Fruit fly (Drosophila melanogaster) whole organism, embryonic: Measurements from ENCODE around the gene CycC.

ENCODE experiments used
- Atf6 ChIP-seq: fragments of 200-800 bp; sonication (Bioruptor generic); IDR thresholded peaks from 2 replicates; pipeline ENCODE4 v1.3.6; 2022; ENCODE audit warnings: missing biosample characterization, missing genetic modification characterization
- CG10543 ChIP-seq: fragments of 200-800 bp; sonication (Bioruptor generic); optimal IDR thresholded peaks from 3 replicates; lab custom pipeline; 2017; ENCODE audit warnings: missing biosample characterization, mild to moderate bottlenecking, missing genetic modification characterization, moderate library complexity
- CG11560 ChIP-seq: fragments of 200-800 bp; sonication (Bioruptor generic); IDR thresholded peaks from 3 replicates; pipeline ENCODE4 v1.3.6; 2022; ENCODE audit warnings: missing biosample characterization, missing genetic modification characterization
- CG12104 ChIP-seq: fragments of 200-800 bp; sonication (Bioruptor generic); optimal IDR thresholded peaks from 3 replicates; lab custom pipeline; 2016; ENCODE audit warnings: missing biosample characterization, missing genetic modification characterization
- CG12236 ChIP-seq: fragments of 200-800 bp; sonication (Bioruptor generic); optimal IDR thresholded peaks from 2 replicates; lab custom pipeline; 2016; ENCODE audit warnings: missing biosample characterization, missing genetic modification characterization
- CG13894 ChIP-seq: fragments of 200-800 bp; sonication (Bioruptor generic); optimal IDR thresholded peaks from 3 replicates; lab custom pipeline; 2018; ENCODE audit warnings: missing biosample characterization, mild to moderate bottlenecking, missing genetic modification characterization, moderate library complexity
- CG15269 ChIP-seq: fragments of 200-800 bp; sonication (Bioruptor generic); optimal IDR thresholded peaks from 2 replicates; lab custom pipeline; 2018; ENCODE audit warnings: missing biosample characterization, mild to moderate bottlenecking, missing genetic modification characterization, moderate library complexity
- CG15601 ChIP-seq: fragments of 200-800 bp; sonication (Bioruptor generic); optimal IDR thresholded peaks from 3 replicates; lab custom pipeline; 2019; ENCODE audit warnings: missing biosample characterization, mild to moderate bottlenecking, missing genetic modification characterization, moderate library complexity
- CG1603 ChIP-seq: fragments of 200-800 bp; sonication (Bioruptor generic); optimal IDR thresholded peaks from 2 replicates; lab custom pipeline; 2019; ENCODE audit warnings: missing biosample characterization, mild to moderate bottlenecking, missing genetic modification characterization, moderate library complexity
- CG16815 ChIP-seq: fragments of 200-800 bp; sonication (Bioruptor generic); optimal IDR thresholded peaks from 3 replicates; lab custom pipeline; 2017; ENCODE audit warnings: missing biosample characterization, mild to moderate bottlenecking, missing genetic modification characterization
- CG17186 ChIP-seq: fragments of 200-800 bp; sonication (Bioruptor generic); optimal IDR thresholded peaks from 3 replicates; lab custom pipeline; 2017; ENCODE audit warnings: missing biosample characterization, missing genetic modification reagents, missing genetic modification characterization
- CG17328 ChIP-seq: fragments of 200-800 bp; sonication (Bioruptor generic); IDR thresholded peaks from 2 replicates; pipeline ENCODE4 v1.3.6; 2022; ENCODE audit warnings: missing biosample characterization, missing genetic modification characterization
- CG2712 ChIP-seq: fragments of 200-800 bp; optimal IDR thresholded peaks from 3 replicates; lab custom pipeline; 2019; ENCODE audit warnings: missing biosample characterization, mild to moderate bottlenecking, missing genetic modification characterization, moderate library complexity
- CG3065 ChIP-seq: fragments of 200-800 bp; sonication (Bioruptor generic); optimal IDR thresholded peaks from 2 replicates; lab custom pipeline; 2016; ENCODE audit warnings: missing biosample characterization, missing genetic modification characterization
- CG32767 ChIP-seq: fragments of 200-800 bp; sonication (Bioruptor generic); IDR thresholded peaks from 2 replicates; pipeline ENCODE4 v1.3.6; 2022; ENCODE audit warnings: missing biosample characterization, missing genetic modification characterization
- CG3847 ChIP-seq: fragments of 200-800 bp; sonication (Bioruptor generic); IDR thresholded peaks from 2 replicates; pipeline ENCODE4 v1.3.6; 2022; ENCODE audit warnings: missing biosample characterization, missing genetic modification characterization
- CG3995 ChIP-seq: fragments of 200-800 bp; sonication (Bioruptor generic); optimal IDR thresholded peaks from 3 replicates; lab custom pipeline; 2016; ENCODE audit warnings: missing biosample characterization, missing genetic modification characterization
- CG4328 ChIP-seq: fragments of 200-800 bp; sonication (Bioruptor generic); optimal IDR thresholded peaks from 3 replicates; lab custom pipeline; 2017; ENCODE audit warnings: missing biosample characterization, missing genetic modification reagents, missing genetic modification characterization
- CG4360 ChIP-seq: fragments of 200-800 bp; sonication (Bioruptor generic); IDR thresholded peaks from 2 replicates; pipeline ENCODE4 v1.3.6; 2022; ENCODE audit warnings: missing biosample characterization, missing genetic modification characterization
- CG4617 ChIP-seq: fragments of 200-800 bp; sonication (Bioruptor generic); optimal IDR thresholded peaks from 3 replicates; lab custom pipeline; 2016; ENCODE audit warnings: missing biosample characterization, missing genetic modification characterization, borderline replicate concordance
- CG4854 ChIP-seq: fragments of 200-800 bp; sonication (Bioruptor generic); optimal IDR thresholded peaks from 2 replicates; lab custom pipeline; 2016; ENCODE audit warnings: missing biosample characterization, missing genetic modification characterization, inconsistent platforms
- CG5245 ChIP-seq: fragments of 200-800 bp; sonication (Bioruptor generic); optimal IDR thresholded peaks from 3 replicates; lab custom pipeline; 2016; ENCODE audit warnings: missing biosample characterization, missing genetic modification characterization
- CG7357 ChIP-seq: fragments of 200-800 bp; sonication (Bioruptor generic); IDR thresholded peaks from 3 replicates; pipeline ENCODE4 v1.3.6; 2022; ENCODE audit warnings: missing biosample characterization, missing genetic modification characterization
- CG9932 ChIP-seq: fragments of 200-800 bp; sonication (Bioruptor generic); IDR thresholded peaks from 2 replicates; pipeline ENCODE4 v1.3.6; 2022; ENCODE audit warnings: missing biosample characterization, missing genetic modification characterization
- CHES-1-like ChIP-seq: fragments of 200-800 bp; sonication (Bioruptor generic); optimal IDR thresholded peaks from 2 replicates; lab custom pipeline; 2016; ENCODE audit warnings: missing biosample characterization, missing genetic modification characterization
- D19B ChIP-seq: fragments of 200-800 bp; sonication (Bioruptor generic); optimal IDR thresholded peaks from 2 replicates; lab custom pipeline; 2017; ENCODE audit warnings: missing biosample characterization, mild to moderate bottlenecking, missing genetic modification characterization
- Dbx ChIP-seq: fragments of 200-800 bp; sonication (Bioruptor generic); IDR thresholded peaks from 3 replicates; pipeline ENCODE4 v1.3.6; 2022; ENCODE audit warnings: missing biosample characterization, missing genetic modification characterization
- Dp ChIP-seq: fragments of 200-800 bp; sonication (Bioruptor generic); optimal IDR thresholded peaks from 2 replicates; lab custom pipeline; 2018; ENCODE audit warnings: missing biosample characterization, mild to moderate bottlenecking, missing genetic modification characterization, moderate library complexity
- Drgx ChIP-seq: fragments of 200-800 bp; sonication (Bioruptor generic); IDR thresholded peaks from 2 replicates; pipeline ENCODE4 v1.3.6; 2022; ENCODE audit warnings: missing biosample characterization, missing genetic modification characterization
- Elba2 ChIP-seq: fragments of 200-800 bp; sonication (Bioruptor generic); optimal IDR thresholded peaks from 3 replicates; lab custom pipeline; 2016; ENCODE audit warnings: missing biosample characterization, missing genetic modification characterization
- GATAe ChIP-seq: fragments of 200-800 bp; sonication (Bioruptor generic); conservative IDR thresholded peaks from 2 replicates; pipeline ENCODE4 v1.3.6; 2022; ENCODE audit warnings: missing biosample characterization, missing genetic modification characterization
- Hmx ChIP-seq: fragments of 200-800 bp; sonication (Bioruptor generic); optimal IDR thresholded peaks from 2 replicates; lab custom pipeline; 2016; ENCODE audit warnings: missing biosample characterization, missing genetic modification characterization
- Hsf ChIP-seq: fragments of 200-800 bp; sonication (Bioruptor generic); optimal IDR thresholded peaks from 3 replicates; lab custom pipeline; 2016; ENCODE audit warnings: missing biosample characterization, missing genetic modification characterization
- Neu2 ChIP-seq: fragments of 200-800 bp; sonication (Bioruptor generic); optimal IDR thresholded peaks from 3 replicates; lab custom pipeline; 2016; ENCODE audit warnings: missing biosample characterization, missing genetic modification characterization, borderline replicate concordance
- Nf-YC ChIP-seq: fragments of 200-800 bp; optimal IDR thresholded peaks from 3 replicates; lab custom pipeline; 2019; ENCODE audit warnings: missing biosample characterization, mild to moderate bottlenecking, missing genetic modification characterization, moderate library complexity
- Oli ChIP-seq: fragments of 200-800 bp; sonication (Bioruptor generic); optimal IDR thresholded peaks from 2 replicates; lab custom pipeline; 2018; ENCODE audit warnings: missing biosample characterization, mild to moderate bottlenecking, missing genetic modification characterization, moderate library complexity
- Sry-δ ChIP-seq: fragments of 200-800 bp; sonication (Bioruptor generic); optimal IDR thresholded peaks from 2 replicates; lab custom pipeline; 2016; ENCODE audit warnings: missing biosample characterization, missing genetic modification characterization
- Trl ChIP-seq, 3 experiments: fragments of >200 bp in 2 of 3; fragments of 200-800 bp in 1 of 3; sonication (Bioruptor generic) in 1 of 3; optimal IDR thresholded peaks; 2 replicates in 1 of 3; 3 replicates in 2 of 3; lab custom pipeline; 2016 to 2017; ENCODE audit warnings: missing biosample characterization in 1 of 3, missing genetic modification characterization in 1 of 3
- az2 ChIP-seq: fragments of 200-800 bp; sonication (Bioruptor generic); optimal IDR thresholded peaks from 3 replicates; lab custom pipeline; 2016; ENCODE audit warnings: missing biosample characterization, missing genetic modification characterization
- dysf ChIP-seq: fragments of 200-800 bp; sonication (Bioruptor generic); IDR thresholded peaks from 3 replicates; pipeline ENCODE4 v1.3.6; 2022; ENCODE audit warnings: missing biosample characterization, missing genetic modification characterization
- ind ChIP-seq: fragments of 200-800 bp; sonication (Bioruptor generic); optimal IDR thresholded peaks from 3 replicates; lab custom pipeline; 2016; ENCODE audit warnings: missing biosample characterization, missing genetic modification characterization
- mirr ChIP-seq: fragments of 200-800 bp; sonication (Bioruptor generic); optimal IDR thresholded peaks from 3 replicates; lab custom pipeline; 2018; ENCODE audit warnings: missing biosample characterization, mild to moderate bottlenecking, missing genetic modification characterization
- nau ChIP-seq: fragments of 200-800 bp; sonication (Bioruptor generic); optimal IDR thresholded peaks from 3 replicates; lab custom pipeline; 2017; ENCODE audit warnings: missing biosample characterization, mild to moderate bottlenecking, missing genetic modification characterization, missing genetic modification reagents
- pb ChIP-seq: fragments of 200-800 bp; sonication (Bioruptor generic); optimal IDR thresholded peaks from 3 replicates; lab custom pipeline; 2016; ENCODE audit warnings: missing biosample characterization, missing genetic modification characterization
- pita ChIP-seq: fragments of 200-800 bp; sonication (Bioruptor generic); optimal IDR thresholded peaks from 2 replicates; lab custom pipeline; 2017; ENCODE audit warnings: missing biosample characterization, mild to moderate bottlenecking, missing genetic modification characterization
- ranshi ChIP-seq: fragments of 200-800 bp; sonication (Bioruptor generic); IDR thresholded peaks from 2 replicates; pipeline ENCODE4 v1.3.6; 2022; ENCODE audit warnings: missing biosample characterization, missing genetic modification characterization
- sima ChIP-seq: fragments of 200-800 bp; sonication (Bioruptor generic); optimal IDR thresholded peaks from 2 replicates; lab custom pipeline; 2016; ENCODE audit warnings: missing biosample characterization, missing genetic modification characterization
- twi ChIP-seq: fragments of 200-800 bp; optimal IDR thresholded peaks from 2 replicates; lab custom pipeline; 2019; ENCODE audit warnings: missing biosample characterization, mild to moderate bottlenecking, missing genetic modification characterization, moderate library complexity
- unc-4 ChIP-seq: fragments of 200-800 bp; sonication (Bioruptor generic); IDR thresholded peaks from 2 replicates; pipeline ENCODE4 v1.3.6; 2022; ENCODE audit warnings: missing biosample characterization, missing genetic modification characterization; ENCODE audit not compliant: partially characterized antibody
- unpg ChIP-seq: fragments of 200-800 bp; sonication (Bioruptor generic); optimal IDR thresholded peaks from 3 replicates; lab custom pipeline; 2018; ENCODE audit warnings: missing biosample characterization, mild to moderate bottlenecking, missing genetic modification characterization, moderate library complexity

CycC gene

DNA sequence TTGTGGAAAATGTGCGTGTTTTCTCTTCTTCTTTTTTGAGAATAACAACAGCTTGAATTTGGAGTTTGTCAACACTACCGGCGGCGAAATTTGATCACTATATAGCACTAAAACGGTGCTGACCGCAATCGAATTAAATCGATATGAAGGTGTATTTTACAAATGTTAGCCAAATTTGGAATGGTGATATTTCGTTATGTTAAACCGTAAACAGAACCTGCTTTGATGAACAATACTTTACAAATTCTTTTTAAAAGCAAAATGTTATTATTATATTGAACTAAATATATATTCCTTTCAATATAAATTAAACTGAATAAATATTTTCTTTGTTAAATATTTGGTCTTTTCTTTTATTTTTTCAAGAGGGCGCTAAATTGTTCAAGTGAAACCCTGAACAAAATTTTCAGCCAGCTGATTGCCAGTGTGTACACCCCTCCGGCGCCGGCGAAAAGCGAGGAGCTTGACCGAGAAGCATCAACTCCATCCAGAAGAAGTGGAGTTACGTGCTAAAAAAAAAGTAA is 3.9 kb downstream of the CycC start, which contains the start of the genes Rrp6, CG33331 and CG33332:
Rrp6 (minus strand) TSS at position 236 of the 524 bp plus-strand sequence.
CG33331 (plus strand) TSS at position 446 of the 524 bp plus-strand sequence.
CG33332 (plus strand) TSS at position 446 of the 524 bp plus-strand sequence.
- TF ChIP-seq Dbx (GFP tag; lab: Robert Waterston, UW) (peak; percentile 68), twi (peak; percentile 61), D19B (GFP tag; lab: Kevin White, UChicago) (peak; percentile 31), CG17328 (GFP tag; lab: Robert Waterston, UW) (peak; percentile 29; the same call in 1 of the 2 replicates), mirr (GFP tag; lab: Kevin White, UChicago) (peak; percentile 20), CG3995 (GFP tag; lab: Kevin White, UChicago) (peak; percentile 65), ranshi (peak; percentile 43; the same call in 1 of the 2 replicates), CG16815 (peak; percentile 54), pita (GFP tag; lab: Kevin White, UChicago) (no peak), ind (GFP tag; lab: Kevin White, UChicago) (peak; percentile 83), Hsf (GFP tag; lab: Kevin White, UChicago) (peak; percentile 66), Hmx (no peak), Neu2 (GFP tag; lab: Kevin White, UChicago) (no peak), CG7357 (GFP tag; lab: Robert Waterston, UW) (no peak), CG13894 (peak; percentile 66), az2 (GFP tag; lab: Kevin White, UChicago) (peak; percentile 60), Atf6 (GFP tag; lab: Robert Waterston, UW) (peak; percentile 76), Trl (optimal IDR thresholded peaks at IDR 0.05; lab: Kevin White, UChicago) (no peak), Trl (GFP tag; optimal IDR thresholded peaks at IDR 0.05; lab: Kevin White, UChicago) (peak; percentile 68), unc-4 (GFP tag; lab: Robert Waterston, UW) (peak; percentile 49), Drgx (GFP tag; lab: Robert Waterston, UW) (peak; percentile 43), sima (GFP tag; lab: Kevin White, UChicago) (no peak), CG4328 (peak; percentile 64), CG1603 (tag; lab: Kevin White, UChicago) (peak; percentile 69), CG10543 (no peak), GATAe (no peak), Elba2 (no peak), CG17186 (GFP tag; lab: Kevin White, UChicago) (peak; percentile 54), Nf-YC (tag; lab: Kevin White, UChicago) (peak; percentile 72), Oli (tag; lab: Kevin White, UChicago) (peak; percentile 45), Dp (GFP tag; lab: Kevin White, UChicago) (peak; percentile 53), CHES-1-like (GFP tag; lab: Kevin White, UChicago) (peak; percentile 67), CG4617 (peak; percentile 63), CG3065 (peak; percentile 36), pb (GFP tag; lab: Kevin White, UChicago) (no peak), CG9932 (GFP tag; lab: Robert Waterston, UW) (peak; percentile 88), CG15269 (tag; lab: Kevin White, UChicago) (peak; percentile 79), CG12236 (GFP tag; lab: Kevin White, UChicago) (no peak), dysf (GFP tag; lab: Robert Waterston, UW) (peak; percentile 65; the same call in 2 of the 3 replicates), CG12104 (GFP tag; lab: Kevin White, UChicago) (peak; percentile 72), CG32767 (GFP tag; lab: Robert Waterston, UW) (no peak; the same call in 1 of the 2 replicates), CG5245 (peak; percentile 38), CG3847 (GFP tag; lab: Robert Waterston, UW) (peak; percentile 80), CG15601 (tag; lab: Kevin White, UChicago) (peak; percentile 68), CG11560 (tag; lab: Robert Waterston, UW) (no peak; the same call in 2 of the 3 replicates), CG2712 (peak; percentile 78), CG4360 (GFP tag; lab: Robert Waterston, UW) (no peak), unpg (peak; percentile 70), CG4854 (GFP tag; lab: Kevin White, UChicago) (peak; percentile 31), nau (GFP tag; lab: Kevin White, UChicago) (no peak), Sry-δ (peak; percentile 50)
